Fruit fly (Drosophila melanogaster): ENCODE measurements around the gene SoYb.

DNA sequence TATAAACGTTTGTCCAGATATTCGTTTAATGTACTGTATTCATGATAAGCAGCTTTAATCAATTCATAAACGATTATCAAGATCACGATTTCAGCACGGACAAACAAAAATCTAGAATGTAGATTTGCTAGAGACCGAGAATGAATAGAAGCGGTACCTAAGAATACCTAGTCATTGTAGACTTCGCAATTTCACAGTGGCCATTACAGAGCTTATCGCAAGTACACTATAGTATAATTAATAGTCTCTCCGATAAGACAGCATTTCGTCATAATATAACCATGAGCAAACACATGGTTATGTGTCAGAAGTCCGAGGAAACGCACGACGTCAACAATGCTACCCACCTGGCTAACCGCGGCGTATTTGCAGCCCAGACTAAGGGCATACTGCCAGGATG lies 46.7 kb upstream of the SoYb start, which contains the start of gene CG33301:
- TF ChIP-seq dl (GFP tag; optimal IDR thresholded peaks at IDR 0.05; ENCODE audit: insufficient read depth in 1 of 2, partially characterized antibody in 2 of 2) (no peak), dmrt93B (GFP tag; optimal IDR thresholded peaks at IDR 0.05) (no peak), HLH106 (tag; optimal IDR thresholded peaks at IDR 0.05) (no peak), Hr78 (GFP tag; optimal IDR thresholded peaks at IDR 0.05) (no peak), dsf (GFP tag; optimal IDR thresholded peaks at IDR 0.05; ENCODE audit: borderline replicate concordance) (no peak), Dif (GFP tag; optimal IDR thresholded peaks at IDR 0.05; ENCODE audit: partially characterized antibody) (no peak), CG9705 (GFP tag; optimal IDR thresholded peaks at IDR 0.05) (no peak), psq (GFP tag; optimal IDR thresholded peaks at IDR 0.05) (no peak), h (GFP tag; optimal IDR thresholded peaks at IDR 0.05) (no peak), OdsH (GFP tag; optimal IDR thresholded peaks at IDR 0.05) (no peak), N (GFP tag; optimal IDR thresholded peaks at IDR 0.05) (no peak), ey (GFP tag; optimal IDR thresholded peaks at IDR 0.05) (no peak)
